Worm (Caenorhabditis elegans) whole organism, mixed stage, embryonic: ENCODE data around the gene spp-20.

Source experiments
- bed-3 ChIP-seq: fragments of 200-800 bp; sonication (Bioruptor generic); optimal IDR thresholded peaks from 3 replicates; lab custom pipeline; 2018; ENCODE audit warnings: mild to moderate bottlenecking, missing genetic modification characterization, moderate library complexity, missing compliant biosample characterization
- blmp-1 ChIP-seq: fragments of 150-350 bp; optimal IDR thresholded peaks from 2 replicates; lab custom pipeline; 2014; ENCODE audit warnings: missing biosample characterization, missing genetic modification characterization
- ceh-39 ChIP-seq: fragments of 150-350 bp; optimal IDR thresholded peaks from 2 replicates; lab custom pipeline; 2014; ENCODE audit warnings: missing biosample characterization, missing genetic modification characterization
- ceh-43 ChIP-seq: fragments of 200-800 bp; sonication (Bioruptor generic); optimal IDR thresholded peaks from 2 replicates; lab custom pipeline; 2018; ENCODE audit warnings: mild to moderate bottlenecking, missing genetic modification characterization, moderate library complexity, missing compliant biosample characterization
- ces-1 ChIP-seq: fragments of 150-350 bp; optimal IDR thresholded peaks from 2 replicates; lab custom pipeline; 2014; ENCODE audit warnings: missing biosample characterization, missing genetic modification reagents, missing genetic modification characterization
- cnd-1 ChIP-seq: fragments of 200-800 bp; sonication (Bioruptor generic); optimal IDR thresholded peaks from 2 replicates; lab custom pipeline; 2018; ENCODE audit warnings: mild to moderate bottlenecking, missing genetic modification characterization, missing compliant biosample characterization
- drap-1 ChIP-seq: fragments of 200-800 bp; sonication (Bioruptor generic); optimal IDR thresholded peaks from 3 replicates; lab custom pipeline; 2018; ENCODE audit warnings: mild to moderate bottlenecking, missing genetic modification characterization, missing compliant biosample characterization
- elt-1 ChIP-seq: sonication (generic microtip); optimal IDR thresholded peaks from 2 replicates; lab custom pipeline; 2017; ENCODE audit warnings: missing genetic modification characterization, mild to moderate bottlenecking, missing compliant biosample characterization, antibody characterized with exemption, moderate library complexity, borderline replicate concordance; ENCODE audit not compliant: insufficient read depth
- elt-3 ChIP-seq: fragments of 150-350 bp; optimal IDR thresholded peaks from 2 replicates; lab custom pipeline; 2014; ENCODE audit warnings: missing biosample characterization, missing genetic modification characterization
- ham-2 ChIP-seq: fragments of 200-800 bp; sonication (Bioruptor generic); optimal IDR thresholded peaks from 2 replicates; lab custom pipeline; 2018; ENCODE audit warnings: mild to moderate bottlenecking, missing genetic modification characterization, missing compliant biosample characterization
- hlh-1 ChIP-seq: fragments of 150-350 bp; optimal IDR thresholded peaks from 2 replicates; lab custom pipeline; 2014; ENCODE audit warnings: missing biosample characterization, missing genetic modification reagents, missing genetic modification characterization
- lin-32 ChIP-seq: fragments of 200-800 bp; sonication (Bioruptor generic); optimal IDR thresholded peaks from 2 replicates; lab custom pipeline; 2018; ENCODE audit warnings: mild to moderate bottlenecking, missing genetic modification characterization, missing compliant biosample characterization
- lsy-2 ChIP-seq: fragments of 150-350 bp; optimal IDR thresholded peaks from 2 replicates; lab custom pipeline; 2014; ENCODE audit warnings: missing biosample characterization, missing genetic modification characterization
- mab-5 ChIP-seq: fragments of 150-350 bp; optimal IDR thresholded peaks from 2 replicates; lab custom pipeline; 2014; ENCODE audit warnings: missing biosample characterization, missing genetic modification characterization
- mep-1 ChIP-seq: fragments of 150-350 bp; optimal IDR thresholded peaks from 2 replicates; lab custom pipeline; 2017; ENCODE audit warnings: missing biosample characterization, missing genetic modification reagents, missing genetic modification characterization, inconsistent platforms
- mls-2 ChIP-seq: sonication (generic microtip); optimal IDR thresholded peaks from 2 replicates; lab custom pipeline; 2016; ENCODE audit warnings: mild to moderate bottlenecking, missing genetic modification characterization, moderate library complexity, missing compliant biosample characterization
- nhr-2 ChIP-seq: fragments of 150-350 bp; optimal IDR thresholded peaks from 2 replicates; lab custom pipeline; 2014; ENCODE audit warnings: missing biosample characterization, missing genetic modification characterization
- nhr-237 ChIP-seq: fragments of 150-350 bp; optimal IDR thresholded peaks from 2 replicates; lab custom pipeline; 2014; ENCODE audit warnings: missing biosample characterization, missing genetic modification characterization
- nhr-28 ChIP-seq: fragments of 150-350 bp; optimal IDR thresholded peaks from 2 replicates; lab custom pipeline; 2014; ENCODE audit warnings: missing biosample characterization, missing genetic modification characterization
- nhr-76 ChIP-seq: sonication (generic microtip); optimal IDR thresholded peaks from 2 replicates; lab custom pipeline; 2017; ENCODE audit warnings: missing biosample characterization, missing genetic modification characterization
- pha-4 ChIP-seq: fragments of 150-350 bp; optimal IDR thresholded peaks from 2 replicates; lab custom pipeline; 2018; ENCODE audit warnings: missing biosample characterization, missing genetic modification reagents, missing genetic modification characterization
- sem-2 ChIP-seq: fragments of 200-800 bp; sonication (Bioruptor generic); optimal IDR thresholded peaks from 2 replicates; lab custom pipeline; 2018; ENCODE audit warnings: mild to moderate bottlenecking, missing genetic modification characterization, missing compliant biosample characterization
- snpc-4 ChIP-seq: fragments of 150-350 bp; optimal IDR thresholded peaks from 2 replicates; lab custom pipeline; 2014; ENCODE audit warnings: missing biosample characterization, missing genetic modification characterization
- sptf-1 ChIP-seq: sonication (generic microtip); optimal IDR thresholded peaks from 2 replicates; lab custom pipeline; 2017; ENCODE audit warnings: mild to moderate bottlenecking, missing genetic modification characterization, moderate library complexity, missing compliant biosample characterization
- tbx-8 ChIP-seq: fragments of 200-800 bp; sonication (Bioruptor generic); optimal IDR thresholded peaks from 2 replicates; lab custom pipeline; 2018; ENCODE audit warnings: mild to moderate bottlenecking, missing genetic modification characterization, moderate library complexity, missing compliant biosample characterization
- unc-120 ChIP-seq: sonication (generic microtip); optimal IDR thresholded peaks from 2 replicates; lab custom pipeline; 2017; ENCODE audit warnings: missing genetic modification characterization, missing compliant biosample characterization; ENCODE audit not compliant: poor library complexity, severe bottlenecking
- unc-39 ChIP-seq: fragments of 150-350 bp; optimal IDR thresholded peaks from 2 replicates; lab custom pipeline; 2014; ENCODE audit warnings: missing biosample characterization, missing genetic modification characterization
- unc-62 ChIP-seq: fragments of 150-350 bp; optimal IDR thresholded peaks from 2 replicates; lab custom pipeline; 2014; ENCODE audit warnings: missing biosample characterization, missing genetic modification reagents, missing genetic modification characterization
- zip-8 ChIP-seq: fragments of 150-350 bp; optimal IDR thresholded peaks from 2 replicates; lab custom pipeline; 2014; ENCODE audit warnings: missing biosample characterization, missing genetic modification characterization
- ztf-11 ChIP-seq: fragments of 150-350 bp; optimal IDR thresholded peaks from 2 replicates; lab custom pipeline; 2014; ENCODE audit warnings: missing biosample characterization, missing genetic modification characterization

Gene spp-20

ce11 chrV:6513786-6514430 is 44.1 kb downstream of the spp-20 start:
- TF ChIP-seq unc-39, result no peak
- no peak for TF ChIP-seq elt-1 (tag; lab: Kevin White, UChicago)
- no peak for TF ChIP-seq lin-32 (GFP tag; lab: Kevin White, UChicago)
- TF ChIP-seq mep-1, result no peak
- no peak for TF ChIP-seq unc-120 (tag; lab: Kevin White, UChicago)
- no peak for TF ChIP-seq hlh-1
- no peak for TF ChIP-seq blmp-1 (tag; lab: Kevin White, UChicago)
- TF ChIP-seq lsy-2 (tag; lab: Kevin White, UChicago), result no peak
- TF ChIP-seq ztf-11 (tag; lab: Kevin White, UChicago), result no peak
- no peak for TF ChIP-seq cnd-1 (tag; lab: Kevin White, UChicago)
- no peak for TF ChIP-seq unc-62
- no peak for TF ChIP-seq ceh-39 (tag; lab: Kevin White, UChicago)
- TF ChIP-seq nhr-237 (tag; lab: Kevin White, UChicago), result no peak
- no peak for TF ChIP-seq ceh-43 (GFP tag; lab: Kevin White, UChicago)
- TF ChIP-seq pha-4 (tag; lab: Kevin White, UChicago), result no peak
- no peak for TF ChIP-seq ham-2 (GFP tag; lab: Kevin White, UChicago)
- no peak for TF ChIP-seq drap-1 (GFP tag; lab: Kevin White, UChicago)
- no peak for TF ChIP-seq mls-2 (tag; lab: Kevin White, UChicago)
- TF ChIP-seq mab-5, result no peak

DNA sequence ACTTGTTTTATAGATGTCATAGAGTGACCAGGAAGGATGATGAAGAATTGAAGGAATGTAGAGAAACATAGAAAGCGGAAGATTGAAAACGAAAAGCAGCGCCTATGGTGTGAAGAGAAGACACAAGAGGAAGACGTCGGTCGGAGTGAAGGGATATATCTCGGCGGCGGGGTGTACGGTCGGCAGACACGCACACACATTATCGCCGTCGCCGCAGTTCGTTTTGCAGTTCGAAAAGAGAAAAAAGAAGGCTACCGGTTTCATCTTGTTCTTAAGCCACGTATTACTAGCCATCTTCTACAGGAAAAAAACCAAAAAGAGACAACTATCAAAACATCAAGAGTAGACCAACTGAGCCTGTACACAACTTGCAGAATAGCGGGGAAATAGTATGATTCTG is 44.6 kb downstream of the spp-20 start:
- TF ChIP-seq ham-2 (GFP tag; lab: Kevin White, UChicago) (peak; percentile 29), ceh-39 (tag; lab: Kevin White, UChicago) (no peak)

ce11 chrV:6511121-6511520 is 46.9 kb downstream of the spp-20 start, which contains the start of gene ubh-1:
Gene ubh-1, minus strand, starts transcription at chrV:6511409.
- no peak for TF ChIP-seq ceh-39 (tag; lab: Kevin White, UChicago)
- no peak for TF ChIP-seq mls-2 (tag; lab: Kevin White, UChicago)
- no peak for TF ChIP-seq unc-39
- TF ChIP-seq sem-2 (GFP tag; lab: Kevin White, UChicago), result no peak
- TF ChIP-seq nhr-2, result no peak
- no peak for TF ChIP-seq sptf-1 (tag; lab: Kevin White, UChicago)
- no peak for TF ChIP-seq mep-1
- TF ChIP-seq ces-1 (GFP tag; lab: Kevin White, UChicago), result no peak
- TF ChIP-seq, all 35 proteins: peak for 0

DNA sequence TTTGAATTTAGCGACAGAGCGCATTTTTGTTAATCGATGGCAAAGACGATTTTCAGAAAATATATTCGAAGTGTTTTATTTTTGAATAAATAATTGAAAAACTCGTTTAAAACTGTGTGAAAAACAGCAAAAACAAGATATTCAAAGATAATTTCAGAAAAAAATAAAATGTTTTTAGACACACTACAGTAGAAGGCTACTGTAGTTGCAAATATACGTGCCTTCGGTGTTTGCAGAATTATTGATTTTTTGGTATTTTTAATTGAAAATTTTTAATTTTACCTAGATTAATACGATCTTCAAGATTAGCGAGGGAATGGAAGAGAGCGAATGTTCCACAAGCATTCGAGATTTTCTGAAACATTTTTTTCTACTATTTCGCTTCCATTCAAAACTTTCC is 47.4 kb downstream of the spp-20 start:
- TF ChIP-seq ceh-43 (GFP tag; lab: Kevin White, UChicago) (no peak), nhr-237 (tag; lab: Kevin White, UChicago) (no peak), sem-2 (GFP tag; lab: Kevin White, UChicago) (no peak), ham-2 (GFP tag; lab: Kevin White, UChicago) (no peak), drap-1 (GFP tag; lab: Kevin White, UChicago) (no peak), nhr-28 (tag; lab: Kevin White, UChicago) (no peak), ces-1 (GFP tag; lab: Kevin White, UChicago) (no peak), nhr-76 (tag; lab: Kevin White, UChicago) (no peak), pha-4 (tag; lab: Kevin White, UChicago) (no peak), mab-5 (no peak), zip-8 (tag; lab: Kevin White, UChicago) (no peak)

DNA sequence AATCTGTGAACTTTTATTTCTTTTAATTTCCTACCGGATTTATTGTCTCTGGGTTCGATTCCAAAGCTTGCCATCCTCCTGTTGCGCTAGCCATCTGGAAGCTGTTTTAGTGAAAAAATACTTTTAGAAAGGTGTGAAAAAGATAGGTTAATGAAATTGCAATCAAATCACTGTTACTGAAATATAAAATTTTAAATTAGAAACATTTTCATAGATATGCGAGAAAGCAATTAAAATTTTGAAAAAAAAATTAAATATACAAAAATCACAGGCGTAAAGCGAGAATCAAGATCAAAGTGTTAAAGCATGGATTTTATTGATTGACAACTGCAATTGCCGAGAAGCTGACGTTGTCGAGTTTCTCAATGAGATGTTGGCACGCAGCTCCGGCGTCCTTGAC is 48.3 kb downstream of the spp-20 start, which contains the start of gene ubh-2:
Gene ubh-2 (minus strand): TSS at position 101 of the 400 bp plus-strand sequence.
- TF ChIP-seq nhr-237 (tag; lab: Kevin White, UChicago), result no peak
- TF ChIP-seq nhr-76 (tag; lab: Kevin White, UChicago), result no peak
- no peak for TF ChIP-seq bed-3 (GFP tag; lab: Kevin White, UChicago)
- TF ChIP-seq tbx-8, result no peak
- no peak for TF ChIP-seq snpc-4 (tag; lab: Kevin White, UChicago)
- TF ChIP-seq lsy-2 (tag; lab: Kevin White, UChicago), result no peak
- TF ChIP-seq mls-2 (tag; lab: Kevin White, UChicago), result no peak
- TF ChIP-seq mab-5, result no peak
- TF ChIP-seq drap-1 (GFP tag; lab: Kevin White, UChicago), result no peak
- no peak for TF ChIP-seq elt-3 (tag; lab: Kevin White, UChicago)
- TF ChIP-seq unc-39, result no peak
